Fruit fly (Drosophila melanogaster) whole organism, embryonic: ENCODE measurements around the gene CG7304.

Experiments used
- Atf6 ChIP-seq: fragments of 200-800 bp; sonication (Bioruptor generic); IDR thresholded peaks from 2 replicates; pipeline ENCODE4 v1.3.6; 2022; ENCODE audit warnings: missing biosample characterization, missing genetic modification characterization
- Bteb2 ChIP-seq: fragments of 200-800 bp; sonication (Bioruptor generic); optimal IDR thresholded peaks from 2 replicates; lab custom pipeline; 2016; ENCODE audit warnings: missing biosample characterization, missing genetic modification characterization
- CG10267 ChIP-seq: fragments of 200-800 bp; sonication (Bioruptor generic); optimal IDR thresholded peaks from 2 replicates; lab custom pipeline; 2018; ENCODE audit warnings: missing biosample characterization, mild to moderate bottlenecking, missing genetic modification characterization, moderate library complexity
- CG11456 ChIP-seq: fragments of 200-800 bp; sonication (Bioruptor generic); IDR thresholded peaks from 3 replicates; pipeline ENCODE4 v1.3.6; 2022; ENCODE audit warnings: missing biosample characterization, missing genetic modification characterization
- CG13424 ChIP-seq: fragments of 200-800 bp; sonication (Bioruptor generic); optimal IDR thresholded peaks from 2 replicates; lab custom pipeline; 2019; ENCODE audit warnings: missing biosample characterization, mild to moderate bottlenecking, missing genetic modification characterization, moderate library complexity
- CG14965 ChIP-seq: fragments of 200-800 bp; sonication (Bioruptor generic); optimal IDR thresholded peaks from 2 replicates; lab custom pipeline; 2016; ENCODE audit warnings: missing biosample characterization, missing genetic modification characterization, borderline replicate concordance
- CG1529 ChIP-seq: fragments of 200-800 bp; sonication (Bioruptor generic); optimal IDR thresholded peaks from 3 replicates; lab custom pipeline; 2018; ENCODE audit warnings: missing biosample characterization, missing genetic modification characterization
- CG16815 ChIP-seq: fragments of 200-800 bp; sonication (Bioruptor generic); optimal IDR thresholded peaks from 3 replicates; lab custom pipeline; 2017; ENCODE audit warnings: missing biosample characterization, mild to moderate bottlenecking, missing genetic modification characterization
- CG4730 ChIP-seq: fragments of 200-800 bp; sonication (Bioruptor generic); IDR thresholded peaks from 2 replicates; pipeline ENCODE4 v1.3.6; 2022; ENCODE audit warnings: missing biosample characterization, missing genetic modification characterization
- CG4820 ChIP-seq: fragments of 200-800 bp; sonication (Bioruptor generic); optimal IDR thresholded peaks from 3 replicates; lab custom pipeline; 2016; ENCODE audit warnings: missing biosample characterization, missing genetic modification characterization
- CG5245 ChIP-seq: fragments of 200-800 bp; sonication (Bioruptor generic); optimal IDR thresholded peaks from 3 replicates; lab custom pipeline; 2016; ENCODE audit warnings: missing biosample characterization, missing genetic modification characterization
- CG6175 ChIP-seq: fragments of 200-800 bp; sonication (Bioruptor generic); IDR thresholded peaks from 3 replicates; pipeline ENCODE4 v1.3.6; 2022; ENCODE audit warnings: missing biosample characterization, missing genetic modification characterization
- CG6254 ChIP-seq: fragments of 200-800 bp; sonication (Bioruptor generic); optimal IDR thresholded peaks from 3 replicates; lab custom pipeline; 2017; ENCODE audit warnings: mild to moderate bottlenecking, missing biosample characterization, missing genetic modification reagents, missing genetic modification characterization
- CG7963 ChIP-seq: fragments of 200-800 bp; sonication (Bioruptor generic); IDR thresholded peaks from 3 replicates; pipeline ENCODE4 v1.3.6; 2022; ENCODE audit warnings: missing biosample characterization, missing genetic modification characterization; ENCODE audit not compliant: partially characterized antibody
- CG8290 ChIP-seq, 3 experiments: fragments of 200-800 bp; sonication (Bioruptor generic); optimal IDR thresholded peaks; 2 replicates each; lab custom pipeline; 2016 to 2019; ENCODE audit warnings: missing biosample characterization in 3 of 3, missing genetic modification characterization in 3 of 3, mild to moderate bottlenecking in 2 of 3, moderate library complexity in 1 of 3
- CG9817 ChIP-seq: fragments of 200-800 bp; sonication (Bioruptor generic); optimal IDR thresholded peaks from 2 replicates; lab custom pipeline; 2018; ENCODE audit warnings: missing biosample characterization, mild to moderate bottlenecking, missing genetic modification characterization, moderate library complexity
- Dek ChIP-seq: fragments of 200-800 bp; sonication (Bioruptor generic); optimal IDR thresholded peaks from 3 replicates; lab custom pipeline; 2019; ENCODE audit warnings: missing biosample characterization, mild to moderate bottlenecking, missing genetic modification characterization, moderate library complexity
- Dip3 ChIP-seq: fragments of 200-800 bp; sonication (Bioruptor generic); optimal IDR thresholded peaks from 3 replicates; lab custom pipeline; 2016; ENCODE audit warnings: missing biosample characterization, missing genetic modification characterization
- Dref ChIP-seq: fragments of 200-800 bp; sonication (Bioruptor generic); IDR thresholded peaks from 2 replicates; pipeline ENCODE4 v1.3.6; 2022; ENCODE audit warnings: missing biosample characterization, missing genetic modification characterization
- ERR ChIP-seq: fragments of 200-800 bp; sonication (Bioruptor generic); optimal IDR thresholded peaks from 2 replicates; lab custom pipeline; 2016; ENCODE audit warnings: missing biosample characterization, missing genetic modification characterization
- HHEX ChIP-seq: fragments of 200-800 bp; sonication (Bioruptor generic); optimal IDR thresholded peaks from 3 replicates; lab custom pipeline; 2017; ENCODE audit warnings: missing biosample characterization, mild to moderate bottlenecking, missing genetic modification characterization, missing genetic modification reagents
- Hsf ChIP-seq: fragments of 200-800 bp; sonication (Bioruptor generic); optimal IDR thresholded peaks from 3 replicates; lab custom pipeline; 2016; ENCODE audit warnings: missing biosample characterization, missing genetic modification characterization
- NC2α ChIP-seq: fragments of 200-800 bp; sonication (Bioruptor generic); optimal IDR thresholded peaks from 2 replicates; lab custom pipeline; 2016; ENCODE audit warnings: missing biosample characterization, missing genetic modification characterization
- Neu2 ChIP-seq: fragments of 200-800 bp; sonication (Bioruptor generic); optimal IDR thresholded peaks from 3 replicates; lab custom pipeline; 2016; ENCODE audit warnings: missing biosample characterization, missing genetic modification characterization, borderline replicate concordance
- Scr ChIP-seq: fragments of 200-800 bp; sonication (Bioruptor generic); IDR thresholded peaks from 2 replicates; pipeline ENCODE4 v1.3.6; 2022; ENCODE audit warnings: missing biosample characterization, missing genetic modification characterization; ENCODE audit not compliant: partially characterized antibody
- al ChIP-seq: fragments of 200-800 bp; sonication (Bioruptor generic); IDR thresholded peaks from 2 replicates; pipeline ENCODE4 v1.3.6; 2022; ENCODE audit warnings: missing biosample characterization, missing genetic modification characterization
- amos ChIP-seq: fragments of 200-800 bp; sonication (Bioruptor generic); IDR thresholded peaks from 2 replicates; pipeline ENCODE4 v1.3.6; 2022; ENCODE audit warnings: missing biosample characterization, missing genetic modification characterization; ENCODE audit not compliant: partially characterized antibody
- ap ChIP-seq: fragments of 200-800 bp; sonication (Bioruptor generic); IDR thresholded peaks from 2 replicates; pipeline ENCODE4 v1.3.6; 2022; ENCODE audit warnings: missing biosample characterization, missing genetic modification characterization
- az2 ChIP-seq: fragments of 200-800 bp; sonication (Bioruptor generic); optimal IDR thresholded peaks from 3 replicates; lab custom pipeline; 2016; ENCODE audit warnings: missing biosample characterization, missing genetic modification characterization
- bbx ChIP-seq: fragments of 200-800 bp; sonication (Bioruptor generic); IDR thresholded peaks from 2 replicates; pipeline ENCODE4 v1.3.6; 2022; ENCODE audit warnings: missing biosample characterization, missing genetic modification characterization; ENCODE audit not compliant: partially characterized antibody
- br ChIP-seq: fragments of >200 bp; optimal IDR thresholded peaks from 2 replicates; lab custom pipeline; 2017
- bsh ChIP-seq, 2 experiments: fragments of 200-800 bp; sonication (Bioruptor generic); optimal IDR thresholded peaks; 2 replicates each; lab custom pipeline; 2017 to 2018; ENCODE audit warnings: mild to moderate bottlenecking in 2 of 2, missing biosample characterization in 2 of 2, missing genetic modification characterization in 2 of 2, moderate library complexity in 1 of 2
- cato ChIP-seq: fragments of 200-800 bp; sonication (Bioruptor generic); optimal IDR thresholded peaks from 2 replicates; lab custom pipeline; 2016; ENCODE audit warnings: missing biosample characterization, missing genetic modification characterization, borderline replicate concordance
- grau ChIP-seq: fragments of 200-800 bp; optimal IDR thresholded peaks from 3 replicates; lab custom pipeline; 2019; ENCODE audit warnings: missing biosample characterization, mild to moderate bottlenecking, missing genetic modification characterization, moderate library complexity
- gro ChIP-seq: fragments of 200-800 bp; sonication (Bioruptor generic); optimal IDR thresholded peaks from 2 replicates; lab custom pipeline; 2016; ENCODE audit warnings: missing biosample characterization, missing genetic modification characterization
- insv ChIP-seq, 2 experiments: fragments of 200-800 bp; sonication (Bioruptor generic); optimal IDR thresholded peaks; 3 replicates each; lab custom pipeline; 2016 to 2018; ENCODE audit warnings: missing biosample characterization in 2 of 2, missing genetic modification characterization in 2 of 2
- jing ChIP-seq: fragments of 200-800 bp; sonication (Bioruptor generic); optimal IDR thresholded peaks from 2 replicates; lab custom pipeline; 2018; ENCODE audit warnings: missing biosample characterization, mild to moderate bottlenecking, missing genetic modification characterization
- lola ChIP-seq, 3 experiments: fragments of >200 bp in 2 of 3; fragments of 200-800 bp in 1 of 3; sonication (Bioruptor generic) in 1 of 3; optimal IDR thresholded peaks; 2 replicates each; lab custom pipeline; 2017 to 2019; ENCODE audit warnings: missing biosample characterization in 3 of 3, missing genetic modification characterization in 3 of 3, mild to moderate bottlenecking in 1 of 3, moderate library complexity in 1 of 3
- pan ChIP-seq, 4 experiments: fragments of >200 bp in 3 of 4; fragments of 200-800 bp in 1 of 4; sonication (Bioruptor generic) in 1 of 4; optimal IDR thresholded peaks in 3 of 4; IDR thresholded peaks in 1 of 4; 2 replicates each; pipeline versions ENCODE4 v1.3.6 to Lab custom; 2017 to 2022; ENCODE audit warnings: missing biosample characterization in 2 of 4, missing genetic modification characterization in 2 of 4, mixed read lengths in 1 of 4
- pzg ChIP-seq: fragments of 200-800 bp; sonication (Bioruptor generic); optimal IDR thresholded peaks from 3 replicates; lab custom pipeline; 2018; ENCODE audit warnings: missing biosample characterization, mild to moderate bottlenecking, missing genetic modification characterization, moderate library complexity
- ranshi ChIP-seq: fragments of 200-800 bp; sonication (Bioruptor generic); IDR thresholded peaks from 2 replicates; pipeline ENCODE4 v1.3.6; 2022; ENCODE audit warnings: missing biosample characterization, missing genetic modification characterization
- salm ChIP-seq: fragments of 200-800 bp; sonication (Bioruptor generic); optimal IDR thresholded peaks from 2 replicates; lab custom pipeline; 2018; ENCODE audit warnings: missing biosample characterization, mild to moderate bottlenecking, missing genetic modification characterization
- seq ChIP-seq: fragments of 200-800 bp; sonication (Bioruptor generic); IDR thresholded peaks from 2 replicates; pipeline ENCODE4 v1.3.6; 2022; ENCODE audit warnings: missing biosample characterization, missing genetic modification characterization
- sna ChIP-seq: fragments of 200-800 bp; sonication (Bioruptor generic); IDR thresholded peaks from 2 replicates; pipeline ENCODE4 v1.3.6; 2022; ENCODE audit warnings: missing biosample characterization, missing genetic modification characterization; ENCODE audit not compliant: partially characterized antibody
- tio ChIP-seq: fragments of 200-800 bp; sonication (Bioruptor generic); optimal IDR thresholded peaks from 2 replicates; lab custom pipeline; 2017; ENCODE audit warnings: missing biosample characterization, missing genetic modification characterization, inconsistent platforms
- usp ChIP-seq: fragments of >200 bp; optimal IDR thresholded peaks from 2 replicates; lab custom pipeline; 2017; ENCODE audit warnings: missing biosample characterization, missing genetic modification characterization
- wdn ChIP-seq: fragments of 200-800 bp; sonication (Bioruptor generic); IDR thresholded peaks from 2 replicates; pipeline ENCODE4 v1.3.6; 2022; ENCODE audit warnings: missing biosample characterization, missing genetic modification characterization
- wek ChIP-seq: fragments of 200-800 bp; sonication (Bioruptor generic); optimal IDR thresholded peaks from 3 replicates; lab custom pipeline; 2018; ENCODE audit warnings: missing biosample characterization, mild to moderate bottlenecking, missing genetic modification characterization, moderate library complexity

The CG7304 gene

dm6 chr3L:15704250-15704985 is 24.9 kb downstream of the CG7304 start (continued):
- peak; percentile 69 for TF ChIP-seq CG1529
- no peak for TF ChIP-seq wek (GFP tag; lab: Kevin White, UChicago)
- TF ChIP-seq seq (GFP tag; lab: Robert Waterston, UW): no peak
- TF ChIP-seq usp (GFP tag; lab: Kevin White, UChicago): no peak
- TF ChIP-seq ERR (GFP tag; lab: Kevin White, UChicago): no peak
- TF ChIP-seq Neu2 (GFP tag; lab: Kevin White, UChicago): no peak
- no peak for TF ChIP-seq CG6175
- TF ChIP-seq pan (optimal IDR thresholded peaks at IDR 0.05; lab: Kevin White, UChicago): no peak
- TF ChIP-seq pan (GFP tag; optimal IDR thresholded peaks at IDR 0.05 in 1 of 2, IDR thresholded peaks at IDR 0.05 in 1 of 2): no peak
- TF ChIP-seq CG10267 (tag; lab: Kevin White, UChicago): peak; percentile 59
- TF ChIP-seq CG7963: no peak
- TF ChIP-seq az2: peak; percentile 69
- TF ChIP-seq CG11456: no peak
- TF ChIP-seq lola (GFP tag; optimal IDR thresholded peaks at IDR 0.05; lab: Kevin White, UChicago): peak in 1 of 3 experiments; percentile 85
- TF ChIP-seq Scr: no peak
- no peak for TF ChIP-seq insv (GFP tag; optimal IDR thresholded peaks at IDR 0.05; lab: Kevin White, UChicago)
- peak; percentile 17 for TF ChIP-seq CG5245 (GFP tag; lab: Kevin White, UChicago)
- peak; percentile 36 for TF ChIP-seq Hsf
- peak; percentile 0 to 77 for TF ChIP-seq bsh (GFP tag; optimal IDR thresholded peaks at IDR 0.05; lab: Kevin White, UChicago)
- TF ChIP-seq CG4730 (GFP tag; lab: Robert Waterston, UW): no peak
- no peak for TF ChIP-seq al (GFP tag; lab: Robert Waterston, UW)
- TF ChIP-seq grau: peak; percentile 71
- peak; percentile 69 for TF ChIP-seq CG4820 (GFP tag; lab: Kevin White, UChicago)
- TF ChIP-seq Dip3 (GFP tag; lab: Kevin White, UChicago): no peak
- 0 out of 2 replicates have a peak, but pooled peaks have one; percentile 24 for TF ChIP-seq Atf6 (GFP tag; lab: Robert Waterston, UW)
- no peak for TF ChIP-seq gro (GFP tag; lab: Kevin White, UChicago)
- no peak for TF ChIP-seq sna (GFP tag; lab: Robert Waterston, UW)
- TF ChIP-seq Dref: no peak
- no peak for TF ChIP-seq Dek (tag; lab: Kevin White, UChicago)
- TF ChIP-seq wdn (GFP tag; lab: Robert Waterston, UW): no peak
- TF ChIP-seq CG6254 (GFP tag; lab: Kevin White, UChicago): peak; percentile 31
- TF ChIP-seq salm (tag; lab: Kevin White, UChicago): peak; percentile 27
- peak; percentile 72 for TF ChIP-seq CG13424 (tag; lab: Kevin White, UChicago)
- no peak for TF ChIP-seq CG9817 (tag; lab: Kevin White, UChicago)
- TF ChIP-seq ranshi (GFP tag; lab: Robert Waterston, UW): no peak
- no peak for TF ChIP-seq Bteb2
- TF ChIP-seq amos (GFP tag; lab: Robert Waterston, UW): no peak
- peak; percentile 35 for TF ChIP-seq CG16815
- TF ChIP-seq jing (GFP tag; lab: Kevin White, UChicago): peak; percentile 4
- no peak for TF ChIP-seq HHEX (GFP tag; lab: Kevin White, UChicago)
- TF ChIP-seq ap (GFP tag; lab: Robert Waterston, UW): no peak
- no peak for TF ChIP-seq CG8290 (GFP tag; optimal IDR thresholded peaks at IDR 0.05; lab: Kevin White, UChicago)
- TF ChIP-seq CG8290 (tag; optimal IDR thresholded peaks at IDR 0.05; lab: Kevin White, UChicago): no peak
- no peak for TF ChIP-seq br (lab: Kevin White, UChicago)
- peak; percentile 23 for TF ChIP-seq cato
- no peak for TF ChIP-seq bbx
- TF ChIP-seq CG14965 (GFP tag; lab: Kevin White, UChicago): no peak
- TF ChIP-seq NC2α (GFP tag; lab: Kevin White, UChicago): no peak
- peak; percentile 78 for TF ChIP-seq tio
- no peak for TF ChIP-seq pzg (GFP tag; lab: Kevin White, UChicago)
